Worm (Caenorhabditis elegans) whole organism, early embryonic: ENCODE measurements around the gene ceh-20.

ENCODE experiments used
- B0310.2 ChIP-seq: sonication (generic microtip); optimal IDR thresholded peaks from 2 replicates; lab custom pipeline; 2016; ENCODE audit warnings: mild to moderate bottlenecking, missing genetic modification characterization, missing compliant biosample characterization
- F13C5.2 ChIP-seq: sonication (generic microtip); optimal IDR thresholded peaks from 2 replicates; lab custom pipeline; 2017; ENCODE audit warnings: mild to moderate bottlenecking, missing genetic modification characterization, inconsistent platforms, missing compliant biosample characterization
- aly-1 ChIP-seq: sonication (generic microtip); optimal IDR thresholded peaks from 2 replicates; lab custom pipeline; 2016; ENCODE audit warnings: missing genetic modification characterization, missing compliant biosample characterization
- ama-1 ChIP-seq: fragments of 150-350 bp; optimal IDR thresholded peaks from 2 replicates; lab custom pipeline; 2014
- ceh-13 ChIP-seq: fragments of 200-800 bp; sonication (Bioruptor generic); optimal IDR thresholded peaks from 2 replicates; lab custom pipeline; 2018; ENCODE audit warnings: mild to moderate bottlenecking, missing genetic modification characterization, missing compliant biosample characterization
- ceh-36 ChIP-seq: sonication (generic microtip); optimal IDR thresholded peaks from 2 replicates; lab custom pipeline; 2016; ENCODE audit warnings: missing genetic modification characterization, inconsistent platforms, missing compliant biosample characterization
- ets-7 ChIP-seq: sonication (generic microtip); optimal IDR thresholded peaks from 2 replicates; lab custom pipeline; 2016; ENCODE audit warnings: missing genotype, missing genetic modification characterization, missing compliant biosample characterization
- flt-1 ChIP-seq: fragments of 200-800 bp; sonication (Bioruptor generic); IDR thresholded peaks from 2 replicates; pipeline ENCODE4 v1.3.6; 2022; ENCODE audit warnings: missing genetic modification characterization, missing compliant biosample characterization
- hmbx-1 ChIP-seq: sonication (generic microtip); optimal IDR thresholded peaks from 2 replicates; lab custom pipeline; 2016; ENCODE audit warnings: mild to moderate bottlenecking, missing genetic modification characterization, missing compliant biosample characterization
- hmg-4 ChIP-seq: fragments of 200-800 bp; sonication (Bioruptor generic); optimal IDR thresholded peaks from 2 replicates; lab custom pipeline; 2018; ENCODE audit warnings: mild to moderate bottlenecking, missing genetic modification characterization, missing compliant biosample characterization
- hnd-1 ChIP-seq: sonication (generic microtip); optimal IDR thresholded peaks from 2 replicates; lab custom pipeline; 2016; ENCODE audit warnings: missing genetic modification characterization, missing compliant biosample characterization
- pes-1 ChIP-seq: fragments of 200-800 bp; sonication (Bioruptor generic); IDR thresholded peaks from 2 replicates; pipeline ENCODE4 v1.3.6; 2022; ENCODE audit warnings: missing genetic modification reagents, missing genetic modification characterization, missing compliant biosample characterization
- scrt-1 ChIP-seq: fragments of 200-800 bp; sonication (Bioruptor generic); IDR thresholded peaks from 2 replicates; pipeline ENCODE4 v1.3.6; 2022; ENCODE audit warnings: missing genetic modification characterization, missing compliant biosample characterization
- sea-1 ChIP-seq: fragments of 200-800 bp; sonication (Bioruptor generic); conservative IDR thresholded peaks from 2 replicates; pipeline ENCODE4 v1.3.6; 2022; ENCODE audit warnings: missing genetic modification characterization, missing compliant biosample characterization
- tbx-11 ChIP-seq: fragments of 200-800 bp; sonication (Bioruptor generic); IDR thresholded peaks from 2 replicates; pipeline ENCODE4 v1.3.6; 2022; ENCODE audit warnings: missing genetic modification characterization, missing compliant biosample characterization
- tbx-37 ChIP-seq: fragments of 200-800 bp; sonication (Bioruptor generic); conservative IDR thresholded peaks from 2 replicates; pipeline ENCODE4 v1.3.6; 2022; ENCODE audit warnings: missing genetic modification reagents, missing genetic modification characterization, missing compliant biosample characterization
- tra-4 ChIP-seq: sonication (generic microtip); optimal IDR thresholded peaks from 2 replicates; lab custom pipeline; 2017; ENCODE audit warnings: missing genetic modification characterization, missing compliant biosample characterization

ceh-20 gene

ce11 chrIII:6979584-6979983 is at the start of gene ceh-20:
ceh-20 (plus strand) TSS chrIII:6979884.
- TF ChIP-seq pes-1 (no peak), sea-1 (GFP tag; lab: Robert Waterston, UW) (no peak), scrt-1 (no peak), ets-7 (tag; lab: Kevin White, UChicago) (no peak), F13C5.2 (tag; lab: Kevin White, UChicago) (no peak), tbx-37 (no peak), ama-1 (lab: Kevin White, UChicago) (no peak), hmbx-1 (tag; lab: Kevin White, UChicago) (no peak)

- peak; percentile 26 for TF ChIP-seq ama-1 (lab: Kevin White, UChicago)
- no peak for TF ChIP-seq hmg-4 (GFP tag; lab: Kevin White, UChicago)
Measured at ce11 chrIII:6931896-6932295, 47.8 kb upstream of the ceh-20 start, which contains the start of gene byn-1. byn-1 (plus strand) TSS chrIII:6932001.

ce11 chrIII:6935269-6936017 is 44.2 kb upstream of the ceh-20 start, which contains the start of the genes F57B9.8 and coq-2:
F57B9.8 (minus strand) TSS chrIII:6935319.
coq-2 (plus strand) TSS chrIII:6935967.
- TF ChIP-seq B0310.2 (tag; lab: Kevin White, UChicago) (no peak), hmbx-1 (tag; lab: Kevin White, UChicago) (no peak), hnd-1 (tag; lab: Kevin White, UChicago) (no peak), flt-1 (GFP tag; lab: Robert Waterston, UW) (no peak), ceh-36 (tag; lab: Kevin White, UChicago) (no peak), tra-4 (tag; lab: Kevin White, UChicago) (no peak), F13C5.2 (tag; lab: Kevin White, UChicago) (no peak), scrt-1 (no peak), sea-1 (GFP tag; lab: Robert Waterston, UW) (no peak), pes-1 (no peak), ceh-13 (GFP tag; lab: Kevin White, UChicago) (no peak)

ce11 chrIII:6939523-6939922 is 40.2 kb upstream of the ceh-20 start, which contains the start of gene F57B9.3:
F57B9.3 (plus strand) TSS chrIII:6939823.
- no peak for TF ChIP-seq sea-1 (GFP tag; lab: Robert Waterston, UW)
- no peak for TF ChIP-seq pes-1
- TF ChIP-seq B0310.2 (tag; lab: Kevin White, UChicago) = no peak
- TF ChIP-seq ceh-36 (tag; lab: Kevin White, UChicago) = no peak
- TF ChIP-seq tbx-11 = no peak
- no peak for TF ChIP-seq tbx-37
- no peak for TF ChIP-seq scrt-1
- TF ChIP-seq ceh-13 (GFP tag; lab: Kevin White, UChicago) = no peak
- TF ChIP-seq hnd-1 (tag; lab: Kevin White, UChicago) = no peak
- TF ChIP-seq tra-4 (tag; lab: Kevin White, UChicago) = no peak
- no peak for TF ChIP-seq F13C5.2 (tag; lab: Kevin White, UChicago)
- no peak for TF ChIP-seq hmbx-1 (tag; lab: Kevin White, UChicago)

- TF ChIP-seq tra-4 (tag; lab: Kevin White, UChicago) (no peak), hnd-1 (tag; lab: Kevin White, UChicago) (no peak), B0310.2 (tag; lab: Kevin White, UChicago) (no peak), ama-1 (lab: Kevin White, UChicago) (no peak), F13C5.2 (tag; lab: Kevin White, UChicago) (no peak), pes-1 (no peak), sea-1 (GFP tag; lab: Robert Waterston, UW) (no peak), scrt-1 (no peak), hmg-4 (GFP tag; lab: Kevin White, UChicago) (no peak), ets-7 (tag; lab: Kevin White, UChicago) (no peak), flt-1 (GFP tag; lab: Robert Waterston, UW) (no peak), hmbx-1 (tag; lab: Kevin White, UChicago) (no peak), aly-1 (tag; lab: Kevin White, UChicago) (no peak), tbx-37 (no peak), tbx-11 (no peak), ceh-13 (GFP tag; lab: Kevin White, UChicago) (no peak), ceh-36 (tag; lab: Kevin White, UChicago) (no peak)
Measured at ce11 chrIII:6945319-6945718, 34.4 kb upstream of the ceh-20 start.

- TF ChIP-seq aly-1 (tag; lab: Kevin White, UChicago) = no peak
- TF ChIP-seq B0310.2 (tag; lab: Kevin White, UChicago) = no peak
- TF ChIP-seq F13C5.2 (tag; lab: Kevin White, UChicago) = no peak
- TF ChIP-seq ceh-36 (tag; lab: Kevin White, UChicago) = no peak
- no peak for TF ChIP-seq tra-4 (tag; lab: Kevin White, UChicago)
- no peak for TF ChIP-seq sea-1 (GFP tag; lab: Robert Waterston, UW)
- TF ChIP-seq hmg-4 (GFP tag; lab: Kevin White, UChicago) = no peak
- no peak for TF ChIP-seq ets-7 (tag; lab: Kevin White, UChicago)
- TF ChIP-seq hnd-1 (tag; lab: Kevin White, UChicago) = no peak
- no peak for TF ChIP-seq flt-1 (GFP tag; lab: Robert Waterston, UW)
Measured at ce11 chrIII:6945747-6946146, 33.9 kb upstream of the ceh-20 start, which contains the start of gene abu-13. abu-13 (minus strand) TSS chrIII:6945898.

- TF ChIP-seq F13C5.2 (tag; lab: Kevin White, UChicago) (no peak), ceh-36 (tag; lab: Kevin White, UChicago) (no peak), tbx-11 (no peak), tra-4 (tag; lab: Kevin White, UChicago) (no peak), ets-7 (tag; lab: Kevin White, UChicago) (no peak), scrt-1 (no peak), hnd-1 (tag; lab: Kevin White, UChicago) (no peak), hmg-4 (GFP tag; lab: Kevin White, UChicago) (no peak), flt-1 (GFP tag; lab: Robert Waterston, UW) (no peak), sea-1 (GFP tag; lab: Robert Waterston, UW) (no peak), aly-1 (tag; lab: Kevin White, UChicago) (no peak)
Measured at ce11 chrIII:6946382-6946781, 33.3 kb upstream of the ceh-20 start, which contains the start of gene let-711. let-711 (plus strand) TSS chrIII:6946718.
